Fruit fly (Drosophila melanogaster) whole organism, wandering third instar larva: ENCODE data around the gene CG32110.

ENCODE experiments used
- CrebA ChIP-seq: fragments of 200-800 bp; sonication (Bioruptor generic); optimal IDR thresholded peaks from 2 replicates; lab custom pipeline; 2016; ENCODE audit warnings: missing biosample characterization, mild to moderate bottlenecking, missing genetic modification characterization, borderline replicate concordance
- Jra ChIP-seq: sonication (Bioruptor generic); optimal IDR thresholded peaks from 2 replicates; lab custom pipeline; 2016; ENCODE audit warnings: missing biosample characterization, missing genetic modification characterization
- Rel ChIP-seq, 2 experiments: fragments of 200-800 bp; sonication (Bioruptor generic) in 1 of 2; optimal IDR thresholded peaks; 2 replicates in 1 of 2; 3 replicates in 1 of 2; lab custom pipeline; 2016 to 2019; ENCODE audit warnings: mild to moderate bottlenecking in 2 of 2, missing biosample characterization in 2 of 2, missing genetic modification characterization in 2 of 2, moderate library complexity in 1 of 2
- Vsx2 ChIP-seq: fragments of 200-300, 225-300 bp; sonication (Bioruptor generic); optimal IDR thresholded peaks from 2 replicates; lab custom pipeline; 2018; ENCODE audit warnings: missing biosample characterization, missing genetic modification characterization; ENCODE audit not compliant: partially characterized antibody
- brk ChIP-seq: fragments of 200-800 bp; sonication (Bioruptor generic); optimal IDR thresholded peaks from 2 replicates; lab custom pipeline; 2016; ENCODE audit warnings: missing biosample characterization, mild to moderate bottlenecking, missing genetic modification characterization
- dl ChIP-seq, 2 experiments: fragments of 175-275, 200-275 bp in 1 of 2; fragments of 200-275 bp in 1 of 2; sonication (Bioruptor generic); optimal IDR thresholded peaks; lab custom pipeline; 2018; ENCODE audit warnings: mild to moderate bottlenecking in 2 of 2, missing biosample characterization in 2 of 2, missing genetic modification characterization in 2 of 2, moderate library complexity in 2 of 2; ENCODE audit not compliant: partially characterized antibody in 2 of 2, insufficient read depth in 1 of 2
- dmrt93B ChIP-seq: fragments of 200-800 bp; sonication (Bioruptor generic); optimal IDR thresholded peaks from 2 replicates; lab custom pipeline; 2018; ENCODE audit warnings: missing biosample characterization, mild to moderate bottlenecking, missing genetic modification characterization
- ey ChIP-seq: fragments of 200-800 bp; sonication (Bioruptor generic); optimal IDR thresholded peaks from 2 replicates; lab custom pipeline; 2016; ENCODE audit warnings: missing biosample characterization, missing genetic modification characterization
- fru ChIP-seq: fragments of 200-800 bp; sonication (Bioruptor generic); optimal IDR thresholded peaks from 3 replicates; lab custom pipeline; 2016; ENCODE audit warnings: missing biosample characterization, mild to moderate bottlenecking, missing genetic modification characterization
- h ChIP-seq: fragments of 200-800 bp; sonication (Bioruptor generic); optimal IDR thresholded peaks from 3 replicates; lab custom pipeline; 2016; ENCODE audit warnings: missing biosample characterization, mild to moderate bottlenecking, missing genetic modification characterization
- psq ChIP-seq: fragments of 200-800 bp; sonication (Bioruptor generic); optimal IDR thresholded peaks from 3 replicates; lab custom pipeline; 2017; ENCODE audit warnings: missing biosample characterization, mild to moderate bottlenecking, missing genetic modification characterization, moderate library complexity
- rgr ChIP-seq: fragments of 200-800 bp; sonication (Bioruptor generic); optimal IDR thresholded peaks from 3 replicates; lab custom pipeline; 2016; ENCODE audit warnings: missing biosample characterization, mild to moderate bottlenecking, missing genetic modification characterization
- tai ChIP-seq: sonication (Bioruptor generic); optimal IDR thresholded peaks from 2 replicates; lab custom pipeline; 2016; ENCODE audit warnings: missing biosample characterization, missing genetic modification characterization

DNA sequence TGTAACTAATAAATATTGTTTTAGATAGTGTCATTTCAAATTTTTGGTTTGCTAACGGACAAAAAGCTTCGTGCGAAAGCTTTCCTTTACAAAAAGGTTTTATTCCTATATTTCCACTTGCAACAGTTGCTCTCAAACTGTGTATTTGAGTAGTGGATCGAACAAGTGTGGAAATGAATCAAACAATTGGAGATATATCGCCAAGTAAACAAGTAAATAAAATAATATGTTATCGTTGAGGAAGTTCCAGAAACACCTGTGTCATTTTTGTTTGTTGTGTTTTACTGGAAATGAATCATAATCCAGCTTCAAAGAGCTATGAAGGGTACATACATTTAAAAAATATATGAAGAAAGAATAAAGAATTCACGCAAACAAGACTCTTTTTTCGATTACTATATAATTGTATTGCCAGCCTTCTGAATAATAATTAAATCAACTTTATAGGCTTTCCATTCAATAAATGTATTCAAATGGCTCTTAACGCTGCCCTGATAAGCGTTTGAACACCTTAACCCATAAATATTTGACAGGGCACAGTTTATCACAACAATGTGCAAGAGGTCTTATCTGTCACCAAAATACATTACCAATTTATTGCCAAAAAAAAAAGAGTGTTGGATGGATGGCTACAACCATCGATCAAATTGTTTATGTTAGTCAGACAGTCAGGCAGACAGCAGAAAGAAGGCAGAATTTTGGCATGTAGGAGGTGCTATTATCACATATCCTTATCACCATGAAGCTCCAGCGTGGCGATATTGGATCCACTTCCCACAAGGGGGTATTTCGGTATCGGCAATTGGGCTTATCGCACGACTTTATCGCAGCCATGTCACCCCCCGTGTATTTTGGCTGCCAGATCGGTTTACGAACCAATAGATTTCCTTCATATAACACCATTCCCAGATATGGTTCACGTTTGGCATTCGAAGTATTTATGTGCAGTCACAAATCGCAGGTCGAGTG lies 27.3 kb downstream of the CG32110 start:
- TF ChIP-seq rgr (GFP tag; lab: Kevin White, UChicago) (peak; percentile 18), CrebA (GFP tag; lab: Kevin White, UChicago) (no peak), fru (GFP tag; lab: Kevin White, UChicago) (no peak), psq (GFP tag; lab: Kevin White, UChicago) (no peak), h (GFP tag; lab: Kevin White, UChicago) (no peak), dl (GFP tag; optimal IDR thresholded peaks at IDR 0.05; lab: Kevin White, UChicago; ENCODE audit: insufficient read depth in 1 of 2, partially characterized antibody in 2 of 2) (no peak), Jra (GFP tag; lab: Kevin White, UChicago) (no peak), tai (GFP tag; lab: Kevin White, UChicago) (no peak), Vsx2 (GFP tag; lab: Kevin White, UChicago) (no peak), ey (GFP tag; lab: Kevin White, UChicago) (no peak), brk (GFP tag; lab: Kevin White, UChicago) (no peak), Rel (GFP tag; optimal IDR thresholded peaks at IDR 0.05; lab: Kevin White, UChicago) (no peak), Rel (tag; optimal IDR thresholded peaks at IDR 0.05; lab: Kevin White, UChicago) (peak; percentile 28), dmrt93B (no peak)
